Worm (Caenorhabditis elegans) whole organism, mixed stage, embryonic: ENCODE data around the gene C44H9.7.

ENCODE experiments used
- blmp-1 ChIP-seq: fragments of 150-350 bp; optimal IDR thresholded peaks from 2 replicates; lab custom pipeline; 2014; ENCODE audit warnings: missing biosample characterization, missing genetic modification characterization
- ceh-39 ChIP-seq: fragments of 150-350 bp; optimal IDR thresholded peaks from 2 replicates; lab custom pipeline; 2014; ENCODE audit warnings: missing biosample characterization, missing genetic modification characterization
- lsy-2 ChIP-seq: fragments of 150-350 bp; optimal IDR thresholded peaks from 2 replicates; lab custom pipeline; 2014; ENCODE audit warnings: missing biosample characterization, missing genetic modification characterization
- mep-1 ChIP-seq: fragments of 150-350 bp; optimal IDR thresholded peaks from 2 replicates; lab custom pipeline; 2017; ENCODE audit warnings: missing biosample characterization, missing genetic modification reagents, missing genetic modification characterization, inconsistent platforms
- unc-39 ChIP-seq: fragments of 150-350 bp; optimal IDR thresholded peaks from 2 replicates; lab custom pipeline; 2014; ENCODE audit warnings: missing biosample characterization, missing genetic modification characterization
- unc-62 ChIP-seq: fragments of 150-350 bp; optimal IDR thresholded peaks from 2 replicates; lab custom pipeline; 2014; ENCODE audit warnings: missing biosample characterization, missing genetic modification reagents, missing genetic modification characterization

- TF ChIP-seq mep-1 (tag; lab: Kevin White, UChicago), result no peak
- TF ChIP-seq unc-39, result no peak
- TF ChIP-seq lsy-2 (tag; lab: Kevin White, UChicago), result no peak
- TF ChIP-seq unc-62 (GFP tag; lab: Kevin White, UChicago), result no peak
- TF ChIP-seq blmp-1, result no peak
- TF ChIP-seq ceh-39 (tag; lab: Kevin White, UChicago), result no peak
These were observed 44.8 kb downstream of the C44H9.7 start, which contains the start of gene ZC443.1 for ce11 chrV:12809876-12810275.
